Worm (Caenorhabditis elegans) whole organism, L4/young adult: ENCODE measurements around the gene sra-32.

ENCODE experiments used
- dao-5 ChIP-seq: sonication (generic microtip); optimal IDR thresholded peaks from 2 replicates; lab custom pipeline; 2016; ENCODE audit warnings: missing genotype, missing genetic modification characterization, moderate library complexity, missing compliant biosample characterization
- him-1 ChIP-seq: sonication (generic microtip); optimal IDR thresholded peaks from 2 replicates; lab custom pipeline; 2016; ENCODE audit warnings: missing genotype, missing genetic modification reagents, missing genetic modification characterization, missing compliant biosample characterization

- TF ChIP-seq him-1 (tag; lab: Kevin White, UChicago) (no peak), dao-5 (tag; lab: Kevin White, UChicago) (no peak)
Measured at ce11 chrII:4560068-4560467, 28.3 kb upstream of the sra-32 start, which contains the start of gene M03A1.8.
